Worm (Caenorhabditis elegans): ENCODE data around the gene F59A2.5.

DNA sequence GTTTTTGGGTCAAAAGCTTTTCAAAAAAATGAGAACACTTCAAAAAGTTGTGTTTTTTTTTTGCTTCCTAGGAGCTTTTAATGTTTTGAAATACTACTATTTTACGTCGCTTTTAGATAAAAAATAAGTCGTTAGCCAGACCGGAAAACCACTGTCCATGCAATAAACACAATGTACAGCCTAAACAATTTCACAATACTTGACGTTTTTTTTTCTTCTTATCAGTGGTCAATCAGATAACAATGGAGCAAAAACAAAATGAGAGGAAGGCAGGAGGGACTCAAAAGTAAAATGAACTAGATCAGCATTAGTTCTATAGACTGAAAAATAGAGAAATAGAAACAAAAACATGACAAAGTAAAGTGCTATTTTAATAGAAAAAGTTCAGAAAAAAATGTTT is 33.9 kb upstream of the F59A2.5 start:
- TF ChIP-seq athp-1 (tag; optimal IDR thresholded peaks at IDR 0.05) (no peak), nfya-2 (GFP tag; IDR thresholded peaks at IDR 0.05) (no peak), B0336.3 (GFP tag; IDR thresholded peaks at IDR 0.05) (no peak), madf-10 (tag; optimal IDR thresholded peaks at IDR 0.05) (no peak), F39B2.1 (GFP tag; IDR thresholded peaks at IDR 0.05) (no peak), xnd-1 (tag; optimal IDR thresholded peaks at IDR 0.05) (no peak), tbp1 (GFP tag; optimal IDR thresholded peaks at IDR 0.05) (no peak), attf-6 (GFP tag; IDR thresholded peaks at IDR 0.05) (no peak), bed-2 (GFP tag; IDR thresholded peaks at IDR 0.05) (no peak), unc-62 (GFP tag; optimal IDR thresholded peaks at IDR 0.05) (no peak), snpc-4 (GFP tag; optimal IDR thresholded peaks at IDR 0.05) (no peak), snpc-4 (tag; optimal IDR thresholded peaks at IDR 0.05) (no peak), madf-3 (GFP tag; IDR thresholded peaks at IDR 0.05) (no peak), ceh-79 (tag; optimal IDR thresholded peaks at IDR 0.05) (no peak)

Measured in whole organism, young adult.